Worm (Caenorhabditis elegans): ENCODE measurements around the gene nhr-185.

Gene nhr-185

ce11 chrV:3868905-3869304 is 21.7 kb upstream of the nhr-185 start, which contains the start of gene nhr-157:
TSS of gene nhr-157 (minus strand) at chrV:3869005.
- TF ChIP-seq fos-1 (tag; optimal IDR thresholded peaks at IDR 0.05): no peak

DNA sequence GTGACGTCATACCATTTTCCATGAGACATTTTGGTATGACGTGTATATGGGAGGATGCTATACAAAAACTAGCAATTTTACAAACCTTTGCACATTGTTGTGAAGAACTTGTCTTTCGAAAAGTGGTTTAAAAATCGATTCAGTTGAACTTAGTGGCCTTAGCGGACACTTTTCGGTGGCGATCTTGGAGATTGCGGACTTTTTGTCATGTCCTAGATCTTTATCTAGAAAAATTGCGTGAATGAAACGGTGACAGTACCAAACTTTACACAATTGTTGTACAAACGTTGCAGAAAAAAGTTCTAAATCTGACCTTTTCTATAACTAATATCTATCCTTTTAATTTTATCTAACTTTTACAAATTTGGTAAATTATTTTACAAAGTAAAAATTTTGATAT is 18.1 kb upstream of the nhr-185 start:
- TF ChIP-seq nhr-42 (GFP tag; IDR thresholded peaks at IDR 0.05) (no peak), zfp-3 (GFP tag; conservative IDR thresholded peaks at IDR 0.05) (no peak), unc-39 (tag; optimal IDR thresholded peaks at IDR 0.05) (no peak), gei-8 (GFP tag; optimal IDR thresholded peaks at IDR 0.05) (no peak), lin-1 (GFP tag; IDR thresholded peaks at IDR 0.05) (no peak), ces-1 (GFP tag; optimal IDR thresholded peaks at IDR 0.05) (no peak), Y75B8A.6 (GFP tag; IDR thresholded peaks at IDR 0.05) (no peak), nhr-10 (tag; optimal IDR thresholded peaks at IDR 0.05) (no peak), nhr-76 (tag; optimal IDR thresholded peaks at IDR 0.05) (no peak), hlh-30 (tag; optimal IDR thresholded peaks at IDR 0.05; ENCODE audit: insufficient read depth) (no peak), lin-38 (GFP tag; IDR thresholded peaks at IDR 0.05) (no peak), lir-3 (tag; optimal IDR thresholded peaks at IDR 0.05) (no peak), rbr-2 (tag; optimal IDR thresholded peaks at IDR 0.05) (no peak), lsy-2 (tag; optimal IDR thresholded peaks at IDR 0.05) (no peak), D1046.2 (GFP tag; IDR thresholded peaks at IDR 0.05) (no peak), nhr-102 (tag; optimal IDR thresholded peaks at IDR 0.05) (no peak), ceh-28 (tag; optimal IDR thresholded peaks at IDR 0.05) (no peak)

- no peak for TF ChIP-seq madf-5 (GFP tag; IDR thresholded peaks at IDR 0.05)
- TF ChIP-seq unc-62 (GFP tag; optimal IDR thresholded peaks at IDR 0.05 in 1 of 2): peak in 1 of 2 experiments; percentile 25
- no peak for TF ChIP-seq unc-62 (tag; optimal IDR thresholded peaks at IDR 0.05)
Measured at ce11 chrV:3862851-3863250, 15.7 kb upstream of the nhr-185 start, which contains the start of gene nhr-187. TSS of gene nhr-187 (minus strand) at chrV:3862951.

DNA sequence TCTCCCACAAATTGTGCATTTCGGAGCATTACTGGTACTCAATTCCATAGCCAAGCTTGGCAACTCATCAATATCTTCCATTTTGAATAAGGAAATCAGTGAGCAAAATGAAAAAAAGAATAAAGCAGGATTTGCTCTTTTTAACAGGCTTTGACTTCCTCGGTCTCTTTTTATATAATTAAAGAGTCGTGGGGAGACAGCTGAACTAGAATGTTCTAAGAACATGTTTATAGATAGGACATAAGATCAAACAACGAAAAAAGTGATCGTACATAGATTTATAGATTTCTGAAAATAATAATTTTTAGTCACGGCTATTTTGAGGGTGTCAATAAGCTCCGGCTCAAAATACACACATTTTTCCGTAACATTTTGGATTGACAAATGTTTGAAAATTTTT is 13.0 kb upstream of the nhr-185 start, which contains the start of gene nhr-189:
Gene nhr-189, minus strand, starts transcription at position 121 of the 400 bp plus-strand sequence.
- TF ChIP-seq daf-12 (tag; optimal IDR thresholded peaks at IDR 0.05) (no peak), ceh-44 (GFP tag; IDR thresholded peaks at IDR 0.05) (no peak), ctbp-1 (GFP tag; IDR thresholded peaks at IDR 0.05) (no peak), duxl-1 (tag; optimal IDR thresholded peaks at IDR 0.05; ENCODE audit: poor library complexity) (no peak), hlh-30 (tag; optimal IDR thresholded peaks at IDR 0.05; ENCODE audit: insufficient read depth) (no peak), snpc-4 (tag; optimal IDR thresholded peaks at IDR 0.05) (no peak), dmd-9 (GFP tag; IDR thresholded peaks at IDR 0.05) (no peak), egl-43 (GFP tag; IDR thresholded peaks at IDR 0.05) (no peak), mep-1 (tag; optimal IDR thresholded peaks at IDR 0.05) (no peak), lin-38 (GFP tag; IDR thresholded peaks at IDR 0.05) (no peak), ces-1 (GFP tag; optimal IDR thresholded peaks at IDR 0.05) (no peak), lir-3 (tag; optimal IDR thresholded peaks at IDR 0.05) (no peak), unc-130 (GFP tag; optimal IDR thresholded peaks at IDR 0.05) (no peak), dve-1 (tag; optimal IDR thresholded peaks at IDR 0.05; ENCODE audit: insufficient read depth) (no peak), attf-4 (tag; optimal IDR thresholded peaks at IDR 0.05) (no peak), nhr-48 (tag; optimal IDR thresholded peaks at IDR 0.05) (no peak), nhr-77 (tag; optimal IDR thresholded peaks at IDR 0.05) (no peak)

- TF ChIP-seq vab-7 (GFP tag; IDR thresholded peaks at IDR 0.05) (no peak), mxl-3 (GFP tag; optimal IDR thresholded peaks at IDR 0.05) (no peak), ZK546.5 (tag; optimal IDR thresholded peaks at IDR 0.05) (no peak), nhr-25 (tag; optimal IDR thresholded peaks at IDR 0.05; ENCODE audit: borderline replicate concordance, insufficient read depth) (no peak), nhr-76 (tag; optimal IDR thresholded peaks at IDR 0.05) (no peak), nhr-77 (tag; optimal IDR thresholded peaks at IDR 0.05) (no peak), lin-13 (GFP tag; optimal IDR thresholded peaks at IDR 0.05) (no peak), ztf-7 (tag; optimal IDR thresholded peaks at IDR 0.05) (no peak), saeg-2 (GFP tag; IDR thresholded peaks at IDR 0.05) (no peak), ceh-20 (GFP tag; IDR thresholded peaks at IDR 0.05) (no peak), nhr-237 (tag; optimal IDR thresholded peaks at IDR 0.05) (no peak), aha-1 (tag) (no peak), attf-4 (tag; optimal IDR thresholded peaks at IDR 0.05) (no peak), lsy-2 (tag; optimal IDR thresholded peaks at IDR 0.05) (no peak), unc-130 (GFP tag; optimal IDR thresholded peaks at IDR 0.05) (no peak), php-3 (GFP tag; IDR thresholded peaks at IDR 0.05) (no peak), spr-3 (GFP tag; optimal IDR thresholded peaks at IDR 0.05) (no peak)
Measured at ce11 chrV:3857778-3858177, 10.6 kb upstream of the nhr-185 start, which contains the start of gene nhr-188. TSS of gene nhr-188 (minus strand) at chrV:3857861.
